Fruit fly (Drosophila melanogaster): ENCODE measurements around the gene Ald1.

Gene Ald1

dm6 chr3R:26228026-26228635, 33.3 kb downstream of the Ald1 start (continued):
- TF ChIP-seq bcd (GFP tag; optimal IDR thresholded peaks at IDR 0.05) (peak; percentile 72), D19A (tag; optimal IDR thresholded peaks at IDR 0.05) (peak; percentile 58), CG1603 (tag; optimal IDR thresholded peaks at IDR 0.05) (peak; percentile 88), Rx (GFP tag; IDR thresholded peaks at IDR 0.05) (peak; percentile 58), Poxn (GFP tag; IDR thresholded peaks at IDR 0.05) (peak; percentile 58), CG1233 (GFP tag; optimal IDR thresholded peaks at IDR 0.05) (peak; percentile 93), CG11247 (GFP tag; IDR thresholded peaks at IDR 0.05) (peak; percentile 92), pho (GFP tag; optimal IDR thresholded peaks at IDR 0.05) (peak; percentile 86), Ptx1 (GFP tag; IDR thresholded peaks at IDR 0.05) (peak; percentile 58), CG1602 (GFP tag; optimal IDR thresholded peaks at IDR 0.05) (peak; percentile 64), CG4617 (GFP tag; optimal IDR thresholded peaks at IDR 0.05; ENCODE audit: borderline replicate concordance) (peak; percentile 7), CG17829 (tag; optimal IDR thresholded peaks at IDR 0.05) (peak; percentile 32), Dp (GFP tag; optimal IDR thresholded peaks at IDR 0.05) (no peak), CG10209 (GFP tag; optimal IDR thresholded peaks at IDR 0.05) (peak; percentile 91), CG15073 (GFP tag; optimal IDR thresholded peaks at IDR 0.05) (no peak), CG5245 (GFP tag; optimal IDR thresholded peaks at IDR 0.05) (peak; percentile 60), Hand (GFP tag; optimal IDR thresholded peaks at IDR 0.05) (peak; percentile 43), tna (GFP tag; IDR thresholded peaks at IDR 0.05; ENCODE audit: partially characterized antibody) (no peak), CG10462 (GFP tag; optimal IDR thresholded peaks at IDR 0.05) (peak; percentile 54), nerfin-2 (GFP tag; IDR thresholded peaks at IDR 0.05; ENCODE audit: partially characterized antibody) (no peak), CG31365 (tag; optimal IDR thresholded peaks at IDR 0.05) (peak; percentile 77), lola (GFP tag; optimal IDR thresholded peaks at IDR 0.05) (peak in 1 of 3 experiments; percentile 56), wor (GFP tag; IDR thresholded peaks at IDR 0.05) (no peak), Xrp1 (GFP tag; IDR thresholded peaks at IDR 0.05) (peak; percentile 88), Bdp1 (GFP tag; optimal IDR thresholded peaks at IDR 0.05) (peak; percentile 85), CG9215 (GFP tag; IDR thresholded peaks at IDR 0.05) (peak; percentile 50; the same call in 1 of the 2 replicates), corto (GFP tag; optimal IDR thresholded peaks at IDR 0.05) (no peak), gt (GFP tag; IDR thresholded peaks at IDR 0.05) (0 out of 2 replicates have a peak, but pooled peaks have one; percentile 33), CG8388 (GFP tag; optimal IDR thresholded peaks at IDR 0.05) (peak; percentile 21), CG3726 (GFP tag; IDR thresholded peaks at IDR 0.05) (peak; percentile 65; the same call in 1 of the 3 replicates), Sry-δ (GFP tag; optimal IDR thresholded peaks at IDR 0.05) (peak; percentile 63), CG6765 (GFP tag; optimal IDR thresholded peaks at IDR 0.05) (peak; percentile 66), slp2 (GFP tag; optimal IDR thresholded peaks at IDR 0.05) (peak; percentile 63), B-H1 (GFP tag; IDR thresholded peaks at IDR 0.05) (peak; percentile 74), CG12744 (GFP tag; optimal IDR thresholded peaks at IDR 0.05) (peak; percentile 75), CG3847 (GFP tag; IDR thresholded peaks at IDR 0.05) (peak; percentile 65), CG8765 (GFP tag; IDR thresholded peaks at IDR 0.05) (0 out of 2 replicates have a peak, but pooled peaks have one; percentile 17), CG2202 (tag; optimal IDR thresholded peaks at IDR 0.05) (peak; percentile 92), sug (tag; optimal IDR thresholded peaks at IDR 0.05) (peak; percentile 74), tio (GFP tag; optimal IDR thresholded peaks at IDR 0.05) (peak; percentile 83), ap (GFP tag; IDR thresholded peaks at IDR 0.05) (peak; percentile 51), CG17612 (GFP tag; IDR thresholded peaks at IDR 0.05) (peak; percentile 66; the same call in 1 of the 2 replicates), ham (GFP tag; IDR thresholded peaks at IDR 0.05) (peak; percentile 39; the same call in 1 of the 2 replicates)
